Worm (Caenorhabditis elegans) whole organism, young adult: ENCODE measurements around the gene M163.11.

Experiments
- B0261.1 ChIP-seq: sonication (generic microtip); optimal IDR thresholded peaks from 2 replicates; lab custom pipeline; 2016; ENCODE audit warnings: mild to moderate bottlenecking, missing genetic modification characterization, moderate library complexity, missing compliant biosample characterization
- C06A6.2 ChIP-seq: fragments of 200-800 bp; sonication (Bioruptor generic); conservative IDR thresholded peaks from 2 replicates; pipeline ENCODE4 v1.3.6; 2022; ENCODE audit warnings: missing genetic modification characterization, missing compliant biosample characterization
- C17E4.6 ChIP-seq: fragments of 200-800 bp; sonication (Bioruptor generic); IDR thresholded peaks from 2 replicates; pipeline ENCODE4 v1.3.6; 2022; ENCODE audit warnings: missing genetic modification reagents, missing genetic modification characterization, missing compliant biosample characterization
- D2030.7 ChIP-seq: fragments of 200-800 bp; sonication (Bioruptor generic); IDR thresholded peaks from 2 replicates; pipeline ENCODE4 v1.3.6; 2022; ENCODE audit warnings: missing genetic modification reagents, missing genetic modification characterization, missing compliant biosample characterization
- F23B12.7 ChIP-seq: sonication (generic microtip); optimal IDR thresholded peaks from 2 replicates; lab custom pipeline; 2017; ENCODE audit warnings: missing genetic modification characterization, mild to moderate bottlenecking, missing compliant biosample characterization, antibody characterized with exemption, moderate library complexity; ENCODE audit not compliant: insufficient read depth
- F33H1.4 ChIP-seq: fragments of 200-800 bp; sonication (Bioruptor generic); IDR thresholded peaks from 2 replicates; pipeline ENCODE4 v1.3.6; 2022; ENCODE audit warnings: missing genetic modification reagents, missing genetic modification characterization, missing compliant biosample characterization
- F39B2.1 ChIP-seq: fragments of 200-800 bp; sonication (Bioruptor generic); IDR thresholded peaks from 2 replicates; pipeline ENCODE4 v1.3.6; 2022; ENCODE audit warnings: missing genetic modification reagents, missing genetic modification characterization, missing compliant biosample characterization
- F52B5.7 ChIP-seq: sonication (generic microtip); optimal IDR thresholded peaks from 2 replicates; lab custom pipeline; 2016; ENCODE audit warnings: mild to moderate bottlenecking, missing genetic modification characterization, missing compliant biosample characterization
- F55B11.4 ChIP-seq: sonication (generic microtip); optimal IDR thresholded peaks from 2 replicates; lab custom pipeline; 2016; ENCODE audit warnings: missing compliant biosample characterization, missing genetic modification characterization, borderline replicate concordance; ENCODE audit not compliant: insufficient read depth
- K11D2.4 ChIP-seq: fragments of 200-800 bp; sonication (Bioruptor generic); IDR thresholded peaks from 2 replicates; pipeline ENCODE4 v1.3.6; 2022; ENCODE audit warnings: missing genetic modification reagents, missing genetic modification characterization, missing compliant biosample characterization
- K12H6.12 ChIP-seq: fragments of 200-800 bp; sonication (Bioruptor generic); optimal IDR thresholded peaks from 2 replicates; lab custom pipeline; 2018; ENCODE audit warnings: mild to moderate bottlenecking, missing genetic modification characterization, missing compliant biosample characterization
- Y67H2A.10 ChIP-seq: fragments of 200-800 bp; sonication (Bioruptor generic); conservative IDR thresholded peaks from 2 replicates; pipeline ENCODE4 v1.3.6; 2022; ENCODE audit warnings: missing genetic modification reagents, missing genetic modification characterization, missing compliant biosample characterization
- akir-1 ChIP-seq: fragments of 200-800 bp; sonication (Bioruptor generic); optimal IDR thresholded peaks from 2 replicates; lab custom pipeline; 2018; ENCODE audit warnings: mild to moderate bottlenecking, missing genetic modification characterization, moderate library complexity, missing compliant biosample characterization
- bed-2 ChIP-seq: fragments of 200-800 bp; sonication (Bioruptor generic); IDR thresholded peaks from 2 replicates; pipeline ENCODE4 v1.3.6; 2022; ENCODE audit warnings: missing genetic modification reagents, missing genetic modification characterization, missing compliant biosample characterization
- ccch-3 ChIP-seq: fragments of 200-800 bp; sonication (Bioruptor generic); optimal IDR thresholded peaks from 2 replicates; lab custom pipeline; 2018; ENCODE audit warnings: mild to moderate bottlenecking, missing genetic modification characterization, missing compliant biosample characterization
- dpff-1 ChIP-seq: sonication (generic microtip); optimal IDR thresholded peaks from 2 replicates; lab custom pipeline; 2017; ENCODE audit warnings: mild to moderate bottlenecking, missing genetic modification characterization, missing compliant biosample characterization
- dpl-1 ChIP-seq: fragments of 150-350 bp; optimal IDR thresholded peaks from 2 replicates; lab custom pipeline; 2014; ENCODE audit warnings: missing biosample characterization, missing genetic modification reagents, missing genetic modification characterization
- egrh-3 ChIP-seq: fragments of 200-800 bp; sonication (Bioruptor generic); IDR thresholded peaks from 2 replicates; pipeline ENCODE4 v1.3.6; 2022; ENCODE audit warnings: missing genetic modification reagents, missing genetic modification characterization, missing compliant biosample characterization
- ekl-4 ChIP-seq: fragments of 200-800 bp; sonication (Bioruptor generic); IDR thresholded peaks from 2 replicates; pipeline ENCODE4 v1.3.6; 2022; ENCODE audit warnings: missing genetic modification reagents, missing genetic modification characterization, missing compliant biosample characterization
- let-526 ChIP-seq: fragments of 200-800 bp; sonication (Bioruptor generic); IDR thresholded peaks from 2 replicates; pipeline ENCODE4 v1.3.6; 2022; ENCODE audit warnings: missing genetic modification reagents, missing genetic modification characterization, missing compliant biosample characterization
- lir-1 ChIP-seq: fragments of 200-800 bp; sonication (Bioruptor generic); conservative IDR thresholded peaks from 2 replicates; pipeline ENCODE4 v1.3.6; 2022; ENCODE audit warnings: missing genetic modification reagents, missing genetic modification characterization, missing compliant biosample characterization
- lsl-1 ChIP-seq: fragments of 200-800 bp; sonication (Bioruptor generic); optimal IDR thresholded peaks from 2 replicates; lab custom pipeline; 2018; ENCODE audit warnings: mild to moderate bottlenecking, missing genetic modification characterization, moderate library complexity, missing compliant biosample characterization
- madf-10 ChIP-seq: sonication (generic microtip); optimal IDR thresholded peaks from 2 replicates; lab custom pipeline; 2016; ENCODE audit warnings: mild to moderate bottlenecking, missing genetic modification characterization, missing compliant biosample characterization
- madf-8 ChIP-seq: fragments of 200-800 bp; sonication (Bioruptor generic); conservative IDR thresholded peaks from 2 replicates; pipeline ENCODE4 v1.3.6; 2022; ENCODE audit warnings: missing genetic modification reagents, missing genetic modification characterization, missing compliant biosample characterization
- nfya-2 ChIP-seq: fragments of 200-800 bp; sonication (Bioruptor generic); IDR thresholded peaks from 2 replicates; pipeline ENCODE4 v1.3.6; 2022; ENCODE audit warnings: missing genetic modification reagents, missing genetic modification characterization, missing compliant biosample characterization
- nfyb-1 ChIP-seq: fragments of 200-800 bp; sonication (Bioruptor generic); IDR thresholded peaks from 2 replicates; pipeline ENCODE4 v1.3.6; 2022; ENCODE audit warnings: missing genetic modification reagents, missing genetic modification characterization, missing compliant biosample characterization
- nhr-120 ChIP-seq: fragments of 200-800 bp; sonication (Bioruptor generic); IDR thresholded peaks from 2 replicates; pipeline ENCODE4 v1.3.6; 2022; ENCODE audit warnings: missing genetic modification characterization, missing compliant biosample characterization
- nhr-179 ChIP-seq: sonication (generic microtip); optimal IDR thresholded peaks from 2 replicates; lab custom pipeline; 2016; ENCODE audit warnings: mild to moderate bottlenecking, missing genetic modification characterization, missing compliant biosample characterization
- rcor-1 ChIP-seq: fragments of 200-800 bp; sonication (Bioruptor generic); IDR thresholded peaks from 2 replicates; pipeline ENCODE4 v1.3.6; 2022; ENCODE audit warnings: missing genetic modification reagents, missing genetic modification characterization, missing compliant biosample characterization
- snpc-1.1 ChIP-seq: sonication (generic microtip); optimal IDR thresholded peaks from 2 replicates; lab custom pipeline; 2017; ENCODE audit warnings: missing genetic modification characterization, mild to moderate bottlenecking, missing compliant biosample characterization, antibody characterized with exemption, moderate library complexity, missing genotype, missing genetic modification reagents; ENCODE audit not compliant: insufficient read depth
- snpc-3.4 ChIP-seq: sonication (generic microtip); optimal IDR thresholded peaks from 2 replicates; lab custom pipeline; 2017; ENCODE audit warnings: missing genetic modification characterization, mild to moderate bottlenecking, missing compliant biosample characterization, antibody characterized with exemption, moderate library complexity, missing genotype, missing genetic modification reagents
- zfh-2 ChIP-seq: fragments of 200-800 bp; sonication (Bioruptor generic); conservative IDR thresholded peaks from 2 replicates; pipeline ENCODE4 v1.3.6; 2022; ENCODE audit warnings: missing genetic modification reagents, missing genetic modification characterization, missing compliant biosample characterization
- ztf-18 ChIP-seq: sonication (generic microtip); optimal IDR thresholded peaks from 2 replicates; lab custom pipeline; 2016; ENCODE audit warnings: missing genotype, mild to moderate bottlenecking, missing genetic modification characterization, missing compliant biosample characterization
- ztf-25 ChIP-seq: fragments of 200-800 bp; sonication (Bioruptor generic); IDR thresholded peaks from 2 replicates; pipeline ENCODE4 v1.3.6; 2022; ENCODE audit warnings: missing genetic modification reagents, missing genetic modification characterization, missing compliant biosample characterization
- ztf-26 ChIP-seq: sonication (generic microtip); optimal IDR thresholded peaks from 2 replicates; lab custom pipeline; 2017; ENCODE audit warnings: missing genetic modification characterization, missing compliant biosample characterization
- ztf-28 ChIP-seq: fragments of 200-800 bp; sonication (Bioruptor generic); IDR thresholded peaks from 2 replicates; pipeline ENCODE4 v1.3.6; 2022; ENCODE audit warnings: missing genetic modification reagents, missing genetic modification characterization, missing compliant biosample characterization
- ztf-6 ChIP-seq: fragments of 200-800 bp; sonication (Bioruptor generic); IDR thresholded peaks from 2 replicates; pipeline ENCODE4 v1.3.6; 2022; ENCODE audit warnings: missing genetic modification reagents, missing genetic modification characterization, missing compliant biosample characterization

The M163.11 gene

ce11 chrX:14478743-14479428, at the start of gene M163.11 (continued):
- TF ChIP-seq akir-1 (no peak), bed-2 (GFP tag; lab: Robert Waterston, UW) (no peak), C17E4.6 (GFP tag; lab: Robert Waterston, UW) (no peak), D2030.7 (GFP tag; lab: Robert Waterston, UW) (peak; percentile 69), snpc-3.4 (peak; percentile 86), madf-10 (tag; lab: Kevin White, UChicago) (peak; percentile 39), ekl-4 (GFP tag; lab: Robert Waterston, UW) (0 out of 2 replicates have a peak, but pooled peaks have one; percentile 55), F33H1.4 (GFP tag; lab: Robert Waterston, UW) (no peak), ztf-26 (peak; percentile 15), ztf-25 (GFP tag; lab: Robert Waterston, UW) (no peak), rcor-1 (peak; percentile 66), snpc-1.1 (tag; lab: Kevin White, UChicago) (peak; percentile 71), madf-8 (GFP tag; lab: Robert Waterston, UW) (no peak), dpff-1 (tag; lab: Kevin White, UChicago) (no peak), zfh-2 (no peak), C06A6.2 (GFP tag; lab: Robert Waterston, UW) (no peak), B0261.1 (tag; lab: Kevin White, UChicago) (peak; percentile 82), nhr-179 (tag; lab: Kevin White, UChicago) (no peak), Y67H2A.10 (GFP tag; lab: Robert Waterston, UW) (no peak), F52B5.7 (no peak), nhr-120 (no peak), dpl-1 (GFP tag; lab: Kevin White, UChicago) (no peak), nfyb-1 (GFP tag; lab: Robert Waterston, UW) (peak; percentile 82), F39B2.1 (GFP tag; lab: Robert Waterston, UW) (no peak), lir-1 (GFP tag; lab: Robert Waterston, UW) (0 out of 2 replicates have a peak, but pooled peaks have one; percentile 21), lsl-1 (GFP tag; lab: Kevin White, UChicago) (no peak), egrh-3 (GFP tag; lab: Robert Waterston, UW) (no peak), ztf-6 (GFP tag; lab: Robert Waterston, UW) (0 out of 2 replicates have a peak, but pooled peaks have one; percentile 13), K11D2.4 (GFP tag; lab: Robert Waterston, UW) (no peak), ccch-3 (no peak), ztf-28 (GFP tag; lab: Robert Waterston, UW) (no peak), nfya-2 (GFP tag; lab: Robert Waterston, UW) (no peak), let-526 (no peak)

- TF ChIP-seq F23B12.7 (tag; lab: Kevin White, UChicago): no peak
- no peak for TF ChIP-seq K12H6.12 (tag; lab: Kevin White, UChicago)
- no peak for TF ChIP-seq ztf-18
- no peak for TF ChIP-seq F55B11.4
These were observed 48.7 kb upstream of the M163.11 start for ce11 chrX:14430436-14430835.
